Fruit fly (Drosophila melanogaster) whole organism: Measurements from ENCODE around the gene Hsp60B.

ENCODE experiments used
- CG8478 ChIP-seq: fragments of >200 bp; optimal IDR thresholded peaks from 2 replicates; lab custom pipeline; 2018; ENCODE audit warnings: inconsistent platforms
- Dll ChIP-seq: fragments of >200 bp; optimal IDR thresholded peaks from 2 replicates; lab custom pipeline; 2017
- EcR ChIP-seq, 2 experiments: fragments of >200 bp; optimal IDR thresholded peaks; 2 replicates each; lab custom pipeline; 2017; ENCODE audit warnings: missing biosample characterization in 2 of 2, missing genetic modification characterization in 2 of 2, missing genetic modification reagents in 2 of 2
- pan ChIP-seq: fragments of >200 bp; optimal IDR thresholded peaks from 2 replicates; lab custom pipeline; 2017
- psq ChIP-seq: fragments of >200 bp; optimal IDR thresholded peaks from 2 replicates; lab custom pipeline; 2017
- usp ChIP-seq: fragments of >200 bp; optimal IDR thresholded peaks from 2 replicates; lab custom pipeline; 2017; ENCODE audit warnings: missing biosample characterization, missing genetic modification characterization, mixed read lengths

Gene Hsp60B

dm6 chr2L:728062-728461 is at the start of gene Hsp60B:
Gene Hsp60B (plus strand): TSS chr2L:728362.
- TF ChIP-seq pan (lab: Kevin White, UChicago) (no peak), psq (no peak), usp (GFP tag; lab: Kevin White, UChicago) (no peak), EcR (GFP tag; optimal IDR thresholded peaks at IDR 0.05; lab: Kevin White, UChicago) (no peak), Dll (lab: Kevin White, UChicago) (no peak), CG8478 (no peak)

DNA sequence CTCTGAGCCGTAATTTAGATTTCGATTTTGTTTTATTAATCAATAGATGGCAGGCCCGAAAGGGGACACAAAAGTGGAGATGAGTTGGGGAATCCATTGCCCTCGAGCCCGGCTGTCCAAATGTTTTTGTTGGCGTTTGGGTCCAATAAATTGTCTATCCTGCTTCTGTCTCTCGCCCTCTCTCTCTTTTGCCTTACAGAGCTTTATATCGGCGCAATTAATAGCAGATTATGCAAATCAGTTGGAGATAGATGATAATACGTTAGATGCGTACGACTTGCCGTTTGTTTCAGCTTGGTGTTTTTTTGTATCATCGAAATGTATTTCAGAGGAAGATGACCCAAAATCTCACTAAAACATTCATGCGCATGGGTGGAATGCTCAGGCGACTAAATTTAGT is 48.3 kb upstream of the Hsp60B start:
- TF ChIP-seq EcR (GFP tag; optimal IDR thresholded peaks at IDR 0.05; lab: Kevin White, UChicago) (no peak), CG8478 (no peak), psq (no peak), usp (GFP tag; lab: Kevin White, UChicago) (no peak), Dll (lab: Kevin White, UChicago) (no peak), pan (lab: Kevin White, UChicago) (no peak)

- no peak for TF ChIP-seq usp (GFP tag; lab: Kevin White, UChicago)
- TF ChIP-seq pan (lab: Kevin White, UChicago): no peak
- TF ChIP-seq psq: no peak
- no peak for TF ChIP-seq Dll (lab: Kevin White, UChicago)
- no peak for TF ChIP-seq EcR (GFP tag; optimal IDR thresholded peaks at IDR 0.05; lab: Kevin White, UChicago)
- TF ChIP-seq CG8478: no peak
Measured at dm6 chr2L:683078-683477, 45.1 kb upstream of the Hsp60B start.

- TF ChIP-seq pan (lab: Kevin White, UChicago) (no peak), usp (GFP tag; lab: Kevin White, UChicago) (no peak), CG8478 (no peak), Dll (lab: Kevin White, UChicago) (no peak)
Measured at dm6 chr2L:684089-684488, 44.1 kb upstream of the Hsp60B start.

DNA sequence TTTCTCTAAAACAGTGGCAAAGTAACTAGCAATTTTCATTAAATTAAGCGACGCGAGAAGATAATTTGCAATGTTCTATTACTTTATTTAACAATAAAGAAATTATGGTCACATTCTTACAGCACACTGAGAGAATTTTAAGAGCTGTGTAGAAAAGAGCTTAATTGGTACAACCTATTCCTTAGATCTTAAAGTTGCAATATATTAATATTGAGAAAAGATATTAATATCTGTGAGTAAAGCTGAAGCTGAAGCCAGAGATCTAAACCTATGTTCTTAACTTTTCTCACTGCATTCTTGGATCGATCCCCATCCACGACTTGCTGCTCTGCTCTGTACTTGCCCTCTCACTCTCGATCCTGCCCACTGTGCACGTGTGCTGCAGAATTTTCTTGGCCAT is 43.4 kb upstream of the Hsp60B start:
- TF ChIP-seq pan (lab: Kevin White, UChicago) (no peak), usp (GFP tag; lab: Kevin White, UChicago) (no peak), EcR (GFP tag; optimal IDR thresholded peaks at IDR 0.05; lab: Kevin White, UChicago) (no peak), CG8478 (no peak), psq (no peak), Dll (lab: Kevin White, UChicago) (no peak)

- TF ChIP-seq psq: no peak
- TF ChIP-seq pan (lab: Kevin White, UChicago): no peak
- TF ChIP-seq Dll (lab: Kevin White, UChicago): no peak
- no peak for TF ChIP-seq CG8478
- TF ChIP-seq EcR (GFP tag; optimal IDR thresholded peaks at IDR 0.05; lab: Kevin White, UChicago): no peak
- no peak for TF ChIP-seq usp (GFP tag; lab: Kevin White, UChicago)
Measured at dm6 chr2L:696495-696894, 31.7 kb upstream of the Hsp60B start.

dm6 chr2L:697608-698007 is 30.6 kb upstream of the Hsp60B start:
- no peak for TF ChIP-seq pan (lab: Kevin White, UChicago)
- TF ChIP-seq Dll (lab: Kevin White, UChicago): no peak
- TF ChIP-seq CG8478: no peak
- no peak for TF ChIP-seq EcR (GFP tag; optimal IDR thresholded peaks at IDR 0.05; lab: Kevin White, UChicago)

dm6 chr2L:698058-698457 is 30.1 kb upstream of the Hsp60B start:
- TF ChIP-seq EcR (GFP tag; optimal IDR thresholded peaks at IDR 0.05; lab: Kevin White, UChicago): no peak
- TF ChIP-seq CG8478: no peak
- no peak for TF ChIP-seq Dll (lab: Kevin White, UChicago)
- no peak for TF ChIP-seq usp (GFP tag; lab: Kevin White, UChicago)
- TF ChIP-seq psq: no peak
- TF ChIP-seq pan (lab: Kevin White, UChicago): no peak

dm6 chr2L:700787-701186 is 27.4 kb upstream of the Hsp60B start:
- TF ChIP-seq pan (lab: Kevin White, UChicago): no peak
- TF ChIP-seq Dll (lab: Kevin White, UChicago): peak; percentile 33

- TF ChIP-seq psq (no peak), usp (GFP tag; lab: Kevin White, UChicago) (no peak), pan (lab: Kevin White, UChicago) (no peak), CG8478 (no peak), Dll (lab: Kevin White, UChicago) (no peak)
Measured at dm6 chr2L:701868-702327, 26.3 kb upstream of the Hsp60B start.

DNA sequence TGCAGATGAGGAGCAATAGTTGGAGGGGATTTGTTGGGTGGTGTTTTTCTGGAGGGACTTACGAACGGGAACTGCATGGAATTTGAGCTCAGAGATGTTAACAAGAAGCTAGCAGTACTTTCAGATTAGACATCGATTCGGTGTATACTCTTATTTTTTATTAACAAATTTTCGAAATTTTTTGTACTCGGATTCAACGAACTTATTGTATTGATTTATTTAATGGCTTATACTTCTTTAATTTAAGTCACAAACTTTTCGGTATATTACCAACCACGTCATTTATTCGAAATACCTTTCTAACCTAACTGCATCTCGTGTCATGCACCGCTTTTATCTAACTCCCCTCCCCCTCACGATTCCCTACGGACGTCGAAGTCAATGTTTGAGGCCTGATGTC is 22.9 kb upstream of the Hsp60B start:
- no peak for TF ChIP-seq EcR (GFP tag; optimal IDR thresholded peaks at IDR 0.05; lab: Kevin White, UChicago)
- no peak for TF ChIP-seq usp (GFP tag; lab: Kevin White, UChicago)
- TF ChIP-seq CG8478: no peak
- TF ChIP-seq pan (lab: Kevin White, UChicago): no peak
- no peak for TF ChIP-seq psq
- no peak for TF ChIP-seq Dll (lab: Kevin White, UChicago)

- TF ChIP-seq Dll (lab: Kevin White, UChicago) (no peak), pan (lab: Kevin White, UChicago) (no peak), psq (no peak), EcR (GFP tag; optimal IDR thresholded peaks at IDR 0.05; lab: Kevin White, UChicago) (no peak)
Measured at dm6 chr2L:712281-712680, 15.9 kb upstream of the Hsp60B start.

- TF ChIP-seq usp (GFP tag; lab: Kevin White, UChicago) (no peak), Dll (lab: Kevin White, UChicago) (no peak), pan (lab: Kevin White, UChicago) (no peak), CG8478 (no peak), psq (no peak), EcR (GFP tag; optimal IDR thresholded peaks at IDR 0.05; lab: Kevin White, UChicago) (no peak)
Measured at dm6 chr2L:713232-713631, 14.9 kb upstream of the Hsp60B start.
